Worm (Caenorhabditis elegans): ENCODE data around the gene F08G5.3.
A peak's percentile ranks its signal among the peaks of the same experiment; 100 is the strongest.

The F08G5.3 gene

DNA sequence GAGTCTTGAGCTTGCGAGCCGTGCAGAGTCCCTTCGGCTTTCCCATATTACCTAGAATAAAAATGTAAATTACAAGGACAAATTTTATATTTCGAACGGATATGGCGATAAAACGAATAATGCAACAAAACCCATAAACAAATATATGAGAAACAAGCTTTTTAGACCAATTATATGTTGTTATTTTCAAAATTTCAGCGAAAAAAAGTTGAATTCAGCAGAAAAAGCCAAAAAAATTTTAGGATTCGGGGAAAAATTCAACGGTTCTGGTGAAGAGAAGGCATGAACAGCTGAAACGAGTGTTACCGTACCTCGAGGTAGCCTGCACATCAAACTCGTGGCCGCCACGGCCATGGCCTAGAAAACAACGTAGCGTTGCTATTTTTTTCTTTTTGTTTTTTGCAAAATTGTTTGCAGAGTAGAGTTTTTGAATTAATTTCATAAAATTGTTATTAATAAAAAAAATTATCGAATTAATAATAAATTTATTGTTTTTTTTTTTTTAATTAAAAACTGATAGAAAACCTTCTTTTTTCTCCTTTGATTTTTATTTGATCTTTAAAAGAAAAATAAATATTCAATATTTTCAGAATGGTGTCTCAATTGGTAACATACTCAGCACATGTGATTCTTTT is 26.3 kb downstream of the F08G5.3 start, which contains the start of the genes rps-23 and dpm-3 (continued):
- TF ChIP-seq K09A11.1 (tag; optimal IDR thresholded peaks at IDR 0.05; ENCODE audit: insufficient read depth) = no peak
- TF ChIP-seq fkh-10 (GFP tag; optimal IDR thresholded peaks at IDR 0.05) = no peak
- peak; percentile 90 for TF ChIP-seq nfya-1 (tag; optimal IDR thresholded peaks at IDR 0.05)
- no peak for TF ChIP-seq pros-1 (tag; optimal IDR thresholded peaks at IDR 0.05)
- peak; percentile 10 for TF ChIP-seq T23F11.4 (GFP tag; optimal IDR thresholded peaks at IDR 0.05)
- no peak for TF ChIP-seq sox-4 (tag; optimal IDR thresholded peaks at IDR 0.05)
- no peak for TF ChIP-seq ceh-19 (GFP tag; optimal IDR thresholded peaks at IDR 0.05)
- peak; percentile 76 for TF ChIP-seq fax-1 (tag; optimal IDR thresholded peaks at IDR 0.05)
- peak; percentile 67 for TF ChIP-seq ceh-34 (tag; optimal IDR thresholded peaks at IDR 0.05)
- no peak for TF ChIP-seq hlh-15 (tag; optimal IDR thresholded peaks at IDR 0.05)
- peak; percentile 72 for TF ChIP-seq madf-2 (tag; optimal IDR thresholded peaks at IDR 0.05)
- no peak for TF ChIP-seq syd-9 (tag; optimal IDR thresholded peaks at IDR 0.05)
- peak; percentile 6 for TF ChIP-seq sdc-2 (tag; optimal IDR thresholded peaks at IDR 0.05)
- no peak for TF ChIP-seq ceh-24 (tag; optimal IDR thresholded peaks at IDR 0.05)
- TF ChIP-seq fkh-6 (tag; optimal IDR thresholded peaks at IDR 0.05) = peak; percentile 76
- peak; percentile 64 for TF ChIP-seq tbx-7 (tag; optimal IDR thresholded peaks at IDR 0.05)
- TF ChIP-seq ceh-45 (GFP tag; IDR thresholded peaks at IDR 0.05) = no peak

DNA sequence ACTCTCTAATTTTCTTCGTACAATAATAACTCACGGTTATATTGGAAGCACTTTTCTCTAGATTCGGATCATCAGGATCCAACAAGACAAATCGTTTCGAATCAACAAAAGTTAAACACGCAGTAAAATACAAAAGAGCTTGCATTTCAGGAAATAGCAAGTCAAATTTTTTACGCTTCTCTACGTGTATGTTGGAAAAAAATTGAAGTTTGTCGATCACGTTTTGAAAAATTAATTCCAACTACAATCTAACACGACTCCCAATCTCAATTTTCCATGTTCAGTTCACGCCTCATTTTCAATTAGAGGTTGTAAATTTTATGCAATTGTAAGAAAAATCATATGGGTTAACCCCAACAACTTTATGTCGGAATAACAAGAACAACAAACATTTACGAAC is 27.4 kb downstream of the F08G5.3 start, which contains the start of gene spe-45:
TSS of gene spe-45 (minus strand) at position 145 of the 400 bp plus-strand sequence.
- TF ChIP-seq gmeb-2 (tag; optimal IDR thresholded peaks at IDR 0.05) = no peak
- TF ChIP-seq madf-2 (tag; optimal IDR thresholded peaks at IDR 0.05) = no peak
- no peak for TF ChIP-seq eyg-1 (tag; optimal IDR thresholded peaks at IDR 0.05)
- TF ChIP-seq ztf-16 (tag; optimal IDR thresholded peaks at IDR 0.05) = no peak
- TF ChIP-seq ceh-2 (tag; optimal IDR thresholded peaks at IDR 0.05) = no peak
- no peak for TF ChIP-seq elt-2 (tag; optimal IDR thresholded peaks at IDR 0.05)
- no peak for TF ChIP-seq ceh-31 (tag; optimal IDR thresholded peaks at IDR 0.05)
- no peak for TF ChIP-seq nfya-1 (tag; optimal IDR thresholded peaks at IDR 0.05)
- TF ChIP-seq sox-2 (GFP tag; IDR thresholded peaks at IDR 0.05) = no peak
- TF ChIP-seq pat-9 (tag; optimal IDR thresholded peaks at IDR 0.05) = no peak
- TF ChIP-seq fax-1 (tag; optimal IDR thresholded peaks at IDR 0.05) = no peak
- TF ChIP-seq fkh-10 (GFP tag; optimal IDR thresholded peaks at IDR 0.05) = no peak
- no peak for TF ChIP-seq odd-2 (tag; optimal IDR thresholded peaks at IDR 0.05)
- TF ChIP-seq fkh-6 (tag; optimal IDR thresholded peaks at IDR 0.05) = no peak
- TF ChIP-seq pros-1 (tag; optimal IDR thresholded peaks at IDR 0.05) = no peak
- no peak for TF ChIP-seq hlh-6 (tag; optimal IDR thresholded peaks at IDR 0.05)
- TF ChIP-seq C38D4.7 (GFP tag; optimal IDR thresholded peaks at IDR 0.05) = no peak
- no peak for TF ChIP-seq ceh-9 (tag; optimal IDR thresholded peaks at IDR 0.05)
- TF ChIP-seq ceh-24 (tag; optimal IDR thresholded peaks at IDR 0.05) = no peak
- TF ChIP-seq K09A11.1 (tag; optimal IDR thresholded peaks at IDR 0.05; ENCODE audit: insufficient read depth) = no peak

DNA sequence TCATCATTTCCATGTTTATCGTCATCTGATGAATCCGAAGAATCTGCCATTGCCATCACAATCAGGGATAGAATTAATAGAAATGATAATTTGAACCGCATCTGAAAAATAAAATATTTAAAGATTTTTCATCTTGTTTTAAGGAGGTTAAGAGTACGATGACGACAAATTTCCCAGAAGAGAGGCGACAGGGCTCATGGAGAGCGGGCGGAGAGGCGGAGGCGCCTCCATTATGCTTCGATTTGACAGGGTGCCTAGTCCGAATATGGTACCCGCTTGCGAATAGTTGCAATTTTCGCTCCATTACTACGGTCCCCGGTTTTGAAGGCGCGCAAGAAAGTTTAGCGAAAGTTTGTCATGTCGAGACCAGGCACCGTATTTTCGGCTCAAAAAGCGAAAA is 32.3 kb downstream of the F08G5.3 start, which contains the start of gene F28D1.6:
TSS of gene F28D1.6 (minus strand) at position 101 of the 400 bp plus-strand sequence.
- TF ChIP-seq ceh-30 (tag; optimal IDR thresholded peaks at IDR 0.05) (no peak), K09A11.1 (tag; optimal IDR thresholded peaks at IDR 0.05; ENCODE audit: insufficient read depth) (no peak), ama-1 (optimal IDR thresholded peaks at IDR 0.05) (no peak), lim-6 (tag; optimal IDR thresholded peaks at IDR 0.05) (no peak), ref-2 (tag; optimal IDR thresholded peaks at IDR 0.05) (no peak), ahr-1 (tag; optimal IDR thresholded peaks at IDR 0.05) (no peak), sox-2 (GFP tag; IDR thresholded peaks at IDR 0.05) (no peak), unc-3 (GFP tag; conservative IDR thresholded peaks at IDR 0.05) (no peak), unc-3 (tag; optimal IDR thresholded peaks at IDR 0.05) (no peak), pat-9 (tag; optimal IDR thresholded peaks at IDR 0.05) (no peak), nhr-232 (tag; optimal IDR thresholded peaks at IDR 0.05) (no peak), eyg-1 (tag; optimal IDR thresholded peaks at IDR 0.05) (no peak), ceh-24 (tag; optimal IDR thresholded peaks at IDR 0.05) (no peak), unc-86 (tag; optimal IDR thresholded peaks at IDR 0.05) (no peak), mec-3 (tag; optimal IDR thresholded peaks at IDR 0.05; ENCODE audit: borderline replicate concordance) (no peak), unc-42 (tag; optimal IDR thresholded peaks at IDR 0.05) (no peak), ztf-16 (tag; optimal IDR thresholded peaks at IDR 0.05) (no peak), F13H6.1 (tag; optimal IDR thresholded peaks at IDR 0.05) (no peak), C38D4.7 (GFP tag; optimal IDR thresholded peaks at IDR 0.05) (no peak), ceh-31 (tag; optimal IDR thresholded peaks at IDR 0.05) (no peak)
